Worm (Caenorhabditis elegans): ENCODE results near the gene tofu-7.

tofu-7 gene

ce11 chrIII:7084908-7085307 lies at the start of gene tofu-7:
TSS of gene tofu-7 (minus strand) at chrIII:7085018.
- TF ChIP-seq zip-2 (tag; optimal IDR thresholded peaks at IDR 0.05) (no peak), ceh-20 (GFP tag; IDR thresholded peaks at IDR 0.05) (no peak), lin-38 (GFP tag; IDR thresholded peaks at IDR 0.05) (peak; percentile 11; the same call in 1 of the 2 replicates), mes-2 (tag; optimal IDR thresholded peaks at IDR 0.05; ENCODE audit: poor library complexity, severe bottlenecking) (no peak), snpc-1.2 (GFP tag; IDR thresholded peaks at IDR 0.05) (no peak), snpc-4 (tag; optimal IDR thresholded peaks at IDR 0.05) (no peak)

- TF ChIP-seq lsy-2 (tag; optimal IDR thresholded peaks at IDR 0.05) = peak in 1 of 2 experiments; percentile 37
- peak; percentile 81 for TF ChIP-seq Y48G9A.11 (GFP tag; IDR thresholded peaks at IDR 0.05)
- TF ChIP-seq saeg-2 (GFP tag; IDR thresholded peaks at IDR 0.05) = no peak
- peak; percentile 92 for TF ChIP-seq T20F7.1 (GFP tag; optimal IDR thresholded peaks at IDR 0.05)
- TF ChIP-seq duxl-1 (tag; optimal IDR thresholded peaks at IDR 0.05; ENCODE audit: poor library complexity) = no peak
- no peak for TF ChIP-seq lin-1 (GFP tag; IDR thresholded peaks at IDR 0.05)
- no peak for TF ChIP-seq F49E8.2 (tag; optimal IDR thresholded peaks at IDR 0.05; ENCODE audit: borderline replicate concordance)
- TF ChIP-seq ZK546.5 (tag; optimal IDR thresholded peaks at IDR 0.05) = no peak
- TF ChIP-seq ces-1 (GFP tag; optimal IDR thresholded peaks at IDR 0.05) = no peak
- no peak for TF ChIP-seq daf-16 (GFP tag; optimal IDR thresholded peaks at IDR 0.05)
- TF ChIP-seq daf-16 (tag; optimal IDR thresholded peaks at IDR 0.05) = peak; percentile 29
- no peak for TF ChIP-seq hlh-11 (tag; optimal IDR thresholded peaks at IDR 0.05)
- TF ChIP-seq dpl-1 (GFP tag; optimal IDR thresholded peaks at IDR 0.05) = peak; percentile 50
- no peak for TF ChIP-seq php-3 (GFP tag; IDR thresholded peaks at IDR 0.05)
- peak; percentile 46 for TF ChIP-seq mes-2 (tag; optimal IDR thresholded peaks at IDR 0.05; ENCODE audit: poor library complexity, severe bottlenecking)
- TF ChIP-seq zfp-2 (tag; optimal IDR thresholded peaks at IDR 0.05) = no peak
- no peak for TF ChIP-seq zip-2 (tag; optimal IDR thresholded peaks at IDR 0.05)
- TF ChIP-seq hlh-30 (tag; optimal IDR thresholded peaks at IDR 0.05; ENCODE audit: insufficient read depth) = no peak
- TF ChIP-seq ceh-20 (GFP tag; IDR thresholded peaks at IDR 0.05) = no peak
- TF ChIP-seq dmd-8 (GFP tag; IDR thresholded peaks at IDR 0.05) = no peak
- TF ChIP-seq nhr-42 (GFP tag; IDR thresholded peaks at IDR 0.05) = no peak
- TF ChIP-seq lim-7 (GFP tag; IDR thresholded peaks at IDR 0.05) = no peak
- no peak for TF ChIP-seq nhr-111 (GFP tag; optimal IDR thresholded peaks at IDR 0.05)
- TF ChIP-seq daf-12 (tag; optimal IDR thresholded peaks at IDR 0.05) = no peak
- TF ChIP-seq mdl-1 (tag; optimal IDR thresholded peaks at IDR 0.05) = no peak
- TF ChIP-seq ceh-44 (GFP tag; IDR thresholded peaks at IDR 0.05) = no peak
- no peak for TF ChIP-seq gei-8 (GFP tag; optimal IDR thresholded peaks at IDR 0.05)
- no peak for TF ChIP-seq daf-8 (GFP tag; IDR thresholded peaks at IDR 0.05)
- TF ChIP-seq lir-3 (tag; optimal IDR thresholded peaks at IDR 0.05) = no peak
- no peak for TF ChIP-seq aly-2 (tag; optimal IDR thresholded peaks at IDR 0.05)
These were observed 48.7 kb upstream of the tofu-7 start, which contains the start of the genes pot-1 and ggtb-1 for ce11 chrIII:7133559-7133958. TSS of gene pot-1 (minus strand) at chrIII:7133678. TSS of gene ggtb-1 (plus strand) at chrIII:7133766.

- TF ChIP-seq dmd-6 (GFP tag; IDR thresholded peaks at IDR 0.05) = peak; percentile 50
These were observed 43.8 kb upstream of the tofu-7 start, which contains the start of gene viro-2 for ce11 chrIII:7128601-7129000. TSS of gene viro-2 (plus strand) at chrIII:7128901.

- no peak for TF ChIP-seq nhr-41 (GFP tag; IDR thresholded peaks at IDR 0.05)
- TF ChIP-seq aha-1 (tag) = no peak
- TF ChIP-seq ceh-44 (GFP tag; IDR thresholded peaks at IDR 0.05) = no peak
- TF ChIP-seq zfp-2 (tag; optimal IDR thresholded peaks at IDR 0.05) = no peak
- TF ChIP-seq nhr-28 (tag; optimal IDR thresholded peaks at IDR 0.05) = no peak
- TF ChIP-seq ctbp-1 (GFP tag; IDR thresholded peaks at IDR 0.05) = no peak
- TF ChIP-seq Y75B8A.6 (GFP tag; IDR thresholded peaks at IDR 0.05) = no peak
- no peak for TF ChIP-seq set-16 (GFP tag; IDR thresholded peaks at IDR 0.05)
- TF ChIP-seq D1046.2 (GFP tag; IDR thresholded peaks at IDR 0.05) = no peak
- TF ChIP-seq sdz-12 (GFP tag; optimal IDR thresholded peaks at IDR 0.05) = no peak
- no peak for TF ChIP-seq madf-5 (GFP tag; IDR thresholded peaks at IDR 0.05)
These were observed 39.5 kb upstream of the tofu-7 start, which contains the start of gene B0280.2 for ce11 chrIII:7124364-7124763. TSS of gene B0280.2 (plus strand) at chrIII:7124664.

Data from whole organism, L4 larva.